Fruit fly (Drosophila melanogaster) whole organism, embryonic: ENCODE results near the gene Grip75.

Source experiments
- Adf1 ChIP-seq: fragments of 200-800 bp; sonication (Bioruptor generic); IDR thresholded peaks from 2 replicates; pipeline ENCODE4 v1.3.6; 2022; ENCODE audit warnings: missing biosample characterization, missing genetic modification characterization
- CG10979 ChIP-seq: fragments of 200-800 bp; sonication (Bioruptor generic); optimal IDR thresholded peaks from 2 replicates; lab custom pipeline; 2018; ENCODE audit warnings: missing biosample characterization, mild to moderate bottlenecking, missing genetic modification characterization, moderate library complexity
- CG11247 ChIP-seq: fragments of 200-800 bp; sonication (Bioruptor generic); IDR thresholded peaks from 2 replicates; pipeline ENCODE4 v1.3.6; 2022; ENCODE audit warnings: missing biosample characterization, missing genetic modification characterization
- CG13287 ChIP-seq: fragments of 200-800 bp; sonication (Bioruptor generic); IDR thresholded peaks from 2 replicates; pipeline ENCODE4 v1.3.6; 2022; ENCODE audit warnings: missing biosample characterization, missing genetic modification characterization; ENCODE audit not compliant: partially characterized antibody
- CG13296 ChIP-seq: fragments of 200-800 bp; sonication (Bioruptor generic); optimal IDR thresholded peaks from 3 replicates; lab custom pipeline; 2018; ENCODE audit warnings: missing biosample characterization, mild to moderate bottlenecking, missing genetic modification characterization
- CG17568 ChIP-seq: fragments of 200-800 bp; sonication (Bioruptor generic); optimal IDR thresholded peaks from 2 replicates; lab custom pipeline; 2018; ENCODE audit warnings: missing biosample characterization, mild to moderate bottlenecking, missing genetic modification characterization, moderate library complexity
- CG2116 ChIP-seq: fragments of 200-800 bp; sonication (Bioruptor generic); optimal IDR thresholded peaks from 3 replicates; lab custom pipeline; 2018; ENCODE audit warnings: missing biosample characterization, mild to moderate bottlenecking, missing genetic modification characterization
- CG2712 ChIP-seq: fragments of 200-800 bp; optimal IDR thresholded peaks from 3 replicates; lab custom pipeline; 2019; ENCODE audit warnings: missing biosample characterization, mild to moderate bottlenecking, missing genetic modification characterization, moderate library complexity
- CG30403 ChIP-seq: fragments of 200-800 bp; sonication (Bioruptor generic); optimal IDR thresholded peaks from 3 replicates; lab custom pipeline; 2016; ENCODE audit warnings: missing biosample characterization, missing genetic modification characterization
- CG30431 ChIP-seq: fragments of 200-800 bp; sonication (Bioruptor generic); optimal IDR thresholded peaks from 2 replicates; lab custom pipeline; 2017; ENCODE audit warnings: missing biosample characterization, missing genetic modification characterization
- CG31224 ChIP-seq: fragments of 200-800 bp; sonication (Bioruptor generic); IDR thresholded peaks from 2 replicates; pipeline ENCODE4 v1.3.6; 2022; ENCODE audit warnings: missing biosample characterization, missing genetic modification characterization
- CG31388 ChIP-seq: fragments of 200-800 bp; sonication (Bioruptor generic); optimal IDR thresholded peaks from 2 replicates; lab custom pipeline; 2016; ENCODE audit warnings: missing biosample characterization, missing genetic modification characterization
- CG32532 ChIP-seq: fragments of 200-800 bp; sonication (Bioruptor generic); IDR thresholded peaks from 2 replicates; pipeline ENCODE4 v1.3.6; 2022; ENCODE audit warnings: missing biosample characterization, missing genetic modification characterization
- CG3281 ChIP-seq: fragments of 200-800 bp; sonication (Bioruptor generic); optimal IDR thresholded peaks from 3 replicates; lab custom pipeline; 2017; ENCODE audit warnings: missing biosample characterization, mild to moderate bottlenecking, missing genetic modification characterization
- CG6175 ChIP-seq: fragments of 200-800 bp; sonication (Bioruptor generic); IDR thresholded peaks from 3 replicates; pipeline ENCODE4 v1.3.6; 2022; ENCODE audit warnings: missing biosample characterization, missing genetic modification characterization
- CG7786 ChIP-seq: fragments of 200-800 bp; sonication (Bioruptor generic); optimal IDR thresholded peaks from 2 replicates; lab custom pipeline; 2016; ENCODE audit warnings: missing biosample characterization, missing genetic modification characterization
- CG8089 ChIP-seq: fragments of 200-800 bp; sonication (Bioruptor generic); optimal IDR thresholded peaks from 3 replicates; lab custom pipeline; 2016; ENCODE audit warnings: missing biosample characterization, missing genetic modification characterization
- CG8944 ChIP-seq: fragments of 200-800 bp; sonication (Bioruptor generic); optimal IDR thresholded peaks from 3 replicates; lab custom pipeline; 2016; ENCODE audit warnings: missing biosample characterization, missing genetic modification characterization
- CG9727 ChIP-seq: fragments of 200-800 bp; sonication (Bioruptor generic); optimal IDR thresholded peaks from 3 replicates; lab custom pipeline; 2017; ENCODE audit warnings: missing biosample characterization, mild to moderate bottlenecking, missing genetic modification characterization
- CHES-1-like ChIP-seq: fragments of 200-800 bp; sonication (Bioruptor generic); optimal IDR thresholded peaks from 2 replicates; lab custom pipeline; 2016; ENCODE audit warnings: missing biosample characterization, missing genetic modification characterization
- D ChIP-seq, 2 experiments: fragments of 200-800 bp in 1 of 2; fragments of >200 bp in 1 of 2; sonication (Bioruptor generic) in 1 of 2; optimal IDR thresholded peaks; 2 replicates in 1 of 2; 3 replicates in 1 of 2; lab custom pipeline; 2017; ENCODE audit warnings: mild to moderate bottlenecking in 1 of 2, missing biosample characterization in 1 of 2, missing genetic modification characterization in 1 of 2, missing genetic modification reagents in 1 of 2
- D19A ChIP-seq: fragments of 200-800 bp; optimal IDR thresholded peaks from 3 replicates; lab custom pipeline; 2019; ENCODE audit warnings: missing biosample characterization, mild to moderate bottlenecking, missing genetic modification characterization, moderate library complexity
- Doc3 ChIP-seq: fragments of 200-800 bp; sonication (Bioruptor generic); IDR thresholded peaks from 3 replicates; pipeline ENCODE4 v1.3.6; 2022; ENCODE audit warnings: missing biosample characterization, missing genetic modification characterization; ENCODE audit not compliant: partially characterized antibody
- Ets65A ChIP-seq: fragments of 200-800 bp; sonication (Bioruptor generic); peaks from one replicate; lab custom pipeline; 2016; ENCODE audit warnings: missing biosample characterization, missing genetic modification characterization
- HLH3B ChIP-seq: fragments of 200-800 bp; sonication (Bioruptor generic); IDR thresholded peaks from 2 replicates; pipeline ENCODE4 v1.3.6; 2022; ENCODE audit warnings: missing biosample characterization, missing genetic modification characterization
- Hr3 ChIP-seq: fragments of 200-800 bp; sonication (Bioruptor generic); optimal IDR thresholded peaks from 3 replicates; lab custom pipeline; 2016; ENCODE audit warnings: missing biosample characterization, missing genetic modification characterization
- MBD-R2 ChIP-seq: fragments of 200-800 bp; sonication (Bioruptor generic); IDR thresholded peaks from 2 replicates; pipeline ENCODE4 v1.3.6; 2022; ENCODE audit warnings: missing biosample characterization, missing genetic modification characterization
- PHDP ChIP-seq: fragments of 200-800 bp; sonication (Bioruptor generic); optimal IDR thresholded peaks from 3 replicates; lab custom pipeline; 2018; ENCODE audit warnings: missing biosample characterization, mild to moderate bottlenecking, missing genetic modification characterization, moderate library complexity
- abd-A ChIP-seq: fragments of 200-800 bp; sonication (Bioruptor generic); optimal IDR thresholded peaks from 3 replicates; lab custom pipeline; 2019; ENCODE audit warnings: missing biosample characterization, mild to moderate bottlenecking, missing genetic modification characterization, moderate library complexity
- al ChIP-seq: fragments of 200-800 bp; sonication (Bioruptor generic); IDR thresholded peaks from 2 replicates; pipeline ENCODE4 v1.3.6; 2022; ENCODE audit warnings: missing biosample characterization, missing genetic modification characterization
- ap ChIP-seq: fragments of 200-800 bp; sonication (Bioruptor generic); IDR thresholded peaks from 2 replicates; pipeline ENCODE4 v1.3.6; 2022; ENCODE audit warnings: missing biosample characterization, missing genetic modification characterization
- ash1 ChIP-seq: fragments of 200-800 bp; sonication (Bioruptor generic); optimal IDR thresholded peaks from 2 replicates; lab custom pipeline; 2018; ENCODE audit warnings: missing biosample characterization, mild to moderate bottlenecking, missing genetic modification characterization
- ato ChIP-seq: fragments of 200-800 bp; sonication (Bioruptor generic); IDR thresholded peaks from 2 replicates; pipeline ENCODE4 v1.3.6; 2022; ENCODE audit warnings: missing biosample characterization, missing genetic modification characterization; ENCODE audit not compliant: partially characterized antibody
- cg ChIP-seq: fragments of 200-800 bp; sonication (Bioruptor generic); optimal IDR thresholded peaks from 3 replicates; lab custom pipeline; 2019; ENCODE audit warnings: missing biosample characterization, mild to moderate bottlenecking, missing genetic modification characterization, moderate library complexity
- dpn ChIP-seq, 2 experiments: fragments of 200-800 bp; sonication (Bioruptor generic); optimal IDR thresholded peaks; 3 replicates each; lab custom pipeline; 2016; ENCODE audit warnings: missing biosample characterization in 2 of 2, missing genetic modification characterization in 2 of 2
- ems ChIP-seq: fragments of 200-800 bp; sonication (Bioruptor generic); optimal IDR thresholded peaks from 3 replicates; lab custom pipeline; 2016; ENCODE audit warnings: missing biosample characterization, missing genetic modification characterization
- gce ChIP-seq: fragments of 200-800 bp; sonication (Bioruptor generic); IDR thresholded peaks from 3 replicates; pipeline ENCODE4 v1.3.6; 2022; ENCODE audit warnings: missing biosample characterization, missing genetic modification characterization
- her ChIP-seq: fragments of 200-800 bp; sonication (Bioruptor generic); optimal IDR thresholded peaks from 2 replicates; lab custom pipeline; 2016; ENCODE audit warnings: missing biosample characterization, missing genetic modification characterization
- mirr ChIP-seq: fragments of 200-800 bp; sonication (Bioruptor generic); optimal IDR thresholded peaks from 3 replicates; lab custom pipeline; 2018; ENCODE audit warnings: missing biosample characterization, mild to moderate bottlenecking, missing genetic modification characterization
- nom ChIP-seq: fragments of 200-800 bp; sonication (Bioruptor generic); optimal IDR thresholded peaks from 2 replicates; lab custom pipeline; 2017; ENCODE audit warnings: missing biosample characterization, missing genetic modification characterization, mild to moderate bottlenecking, moderate library complexity, missing genetic modification reagents
- odd ChIP-seq: fragments of 200-800 bp; sonication (Bioruptor generic); optimal IDR thresholded peaks from 2 replicates; lab custom pipeline; 2017; ENCODE audit warnings: missing biosample characterization, mild to moderate bottlenecking, missing genetic modification characterization
- org-1 ChIP-seq: fragments of 200-800 bp; sonication (Bioruptor generic); optimal IDR thresholded peaks from 2 replicates; lab custom pipeline; 2017; ENCODE audit warnings: missing biosample characterization, missing genetic modification characterization
- pan ChIP-seq, 4 experiments: fragments of >200 bp in 3 of 4; fragments of 200-800 bp in 1 of 4; sonication (Bioruptor generic) in 1 of 4; optimal IDR thresholded peaks in 3 of 4; IDR thresholded peaks in 1 of 4; 2 replicates each; pipeline versions ENCODE4 v1.3.6 to Lab custom; 2017 to 2022; ENCODE audit warnings: missing biosample characterization in 2 of 4, missing genetic modification characterization in 2 of 4, mixed read lengths in 1 of 4
- ranshi ChIP-seq: fragments of 200-800 bp; sonication (Bioruptor generic); IDR thresholded peaks from 2 replicates; pipeline ENCODE4 v1.3.6; 2022; ENCODE audit warnings: missing biosample characterization, missing genetic modification characterization
- rib ChIP-seq: fragments of 200-800 bp; sonication (Bioruptor generic); IDR thresholded peaks from 2 replicates; pipeline ENCODE4 v1.3.6; 2022; ENCODE audit warnings: missing biosample characterization, missing genetic modification characterization
- slp2 ChIP-seq: fragments of 200-800 bp; sonication (Bioruptor generic); optimal IDR thresholded peaks from 2 replicates; lab custom pipeline; 2016; ENCODE audit warnings: missing biosample characterization, missing genetic modification characterization
- ssp ChIP-seq: fragments of 200-800 bp; sonication (Bioruptor generic); IDR thresholded peaks from 2 replicates; pipeline ENCODE4 v1.3.6; 2022; ENCODE audit warnings: missing biosample characterization, missing genetic modification characterization
- stwl ChIP-seq: fragments of 200-800 bp; sonication (Bioruptor generic); optimal IDR thresholded peaks from 3 replicates; lab custom pipeline; 2018; ENCODE audit warnings: missing biosample characterization, mild to moderate bottlenecking, missing genetic modification characterization, moderate library complexity
- unpg ChIP-seq: fragments of 200-800 bp; sonication (Bioruptor generic); optimal IDR thresholded peaks from 3 replicates; lab custom pipeline; 2018; ENCODE audit warnings: missing biosample characterization, mild to moderate bottlenecking, missing genetic modification characterization, moderate library complexity
- zfh1 ChIP-seq: fragments of 200-800 bp; sonication (Bioruptor generic); IDR thresholded peaks from 3 replicates; pipeline ENCODE4 v1.3.6; 2022; ENCODE audit warnings: missing biosample characterization, missing genetic modification characterization

Gene Grip75

DNA sequence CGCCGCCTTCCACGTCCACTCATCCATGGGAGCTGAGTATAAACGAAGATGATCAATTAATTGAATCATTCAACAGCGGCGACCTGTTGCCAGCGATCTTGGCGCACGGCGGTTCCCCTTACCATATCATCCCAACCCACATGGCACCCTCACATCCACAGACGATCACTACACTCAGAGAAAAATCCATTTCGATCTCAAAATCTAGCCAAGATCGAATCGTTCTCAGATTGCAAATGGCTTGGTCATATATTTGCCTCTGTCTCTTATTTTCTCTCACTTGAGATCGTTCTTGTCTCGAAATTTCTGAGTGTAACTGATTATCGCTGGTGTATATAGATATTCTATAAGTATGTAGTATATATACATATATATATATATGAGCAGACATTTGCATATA, 14.7 kb upstream of the Grip75 start (continued):
- TF ChIP-seq CG7786 (GFP tag; lab: Kevin White, UChicago) = peak; percentile 42
- TF ChIP-seq stwl = no peak
- TF ChIP-seq CG32532 = peak; percentile 82
- TF ChIP-seq abd-A (tag; lab: Kevin White, UChicago) = no peak
- no peak for TF ChIP-seq pan (optimal IDR thresholded peaks at IDR 0.05; lab: Kevin White, UChicago)
- peak in 1 of 2 experiments; percentile 71 for TF ChIP-seq pan (GFP tag; optimal IDR thresholded peaks at IDR 0.05 in 1 of 2, IDR thresholded peaks at IDR 0.05 in 1 of 2)
- TF ChIP-seq D19A = peak; percentile 47
- TF ChIP-seq odd (GFP tag; lab: Kevin White, UChicago) = peak; percentile 11
- no peak for TF ChIP-seq CG6175 (GFP tag; lab: Robert Waterston, UW)
- TF ChIP-seq rib (GFP tag; lab: Robert Waterston, UW) = no peak
- peak; percentile 34; the same call in 1 of the 2 replicates for TF ChIP-seq Adf1
- TF ChIP-seq Doc3 = no peak
- TF ChIP-seq CG17568 (GFP tag; lab: Kevin White, UChicago) = peak; percentile 34
- no peak for TF ChIP-seq CG13287 (GFP tag; lab: Robert Waterston, UW)
- peak; percentile 55; the same call in 1 of the 2 replicates for TF ChIP-seq CG11247 (GFP tag; lab: Robert Waterston, UW)
- peak; percentile 29; the same call in 1 of the 2 replicates for TF ChIP-seq ssp (GFP tag; lab: Robert Waterston, UW)
- no peak for TF ChIP-seq D (optimal IDR thresholded peaks at IDR 0.05; lab: Kevin White, UChicago)
- TF ChIP-seq D (GFP tag; optimal IDR thresholded peaks at IDR 0.05; lab: Kevin White, UChicago) = peak; percentile 26
- no peak for TF ChIP-seq ap
- TF ChIP-seq CG13296 (GFP tag; lab: Kevin White, UChicago) = peak; percentile 52
- TF ChIP-seq CG30403 (GFP tag; lab: Kevin White, UChicago) = peak; percentile 59
- no peak for TF ChIP-seq CG31388
- TF ChIP-seq CG10979 (tag; lab: Kevin White, UChicago) = peak; percentile 44
- TF ChIP-seq org-1 (GFP tag; lab: Kevin White, UChicago) = peak; percentile 20
- no peak for TF ChIP-seq MBD-R2 (GFP tag; lab: Robert Waterston, UW)
- peak; percentile 70 for TF ChIP-seq CG2712 (tag; lab: Kevin White, UChicago)
- TF ChIP-seq ranshi (GFP tag; lab: Robert Waterston, UW) = peak; percentile 58; the same call in 1 of the 2 replicates
- peak; percentile 44; the same call in 1 of the 2 replicates for TF ChIP-seq CG31224 (GFP tag; lab: Robert Waterston, UW)
- TF ChIP-seq cg (GFP tag; lab: Kevin White, UChicago) = no peak
- TF ChIP-seq ems = peak; percentile 36
- TF ChIP-seq Ets65A = peak; percentile 93
- TF ChIP-seq mirr (GFP tag; lab: Kevin White, UChicago) = peak; percentile 30
- no peak for TF ChIP-seq CG2116 (GFP tag; lab: Kevin White, UChicago)
- peak; percentile 18 to 71 for TF ChIP-seq dpn (GFP tag; optimal IDR thresholded peaks at IDR 0.05; lab: Kevin White, UChicago)
- no peak for TF ChIP-seq nom
- no peak for TF ChIP-seq ash1
- peak; percentile 65 for TF ChIP-seq unpg
- TF ChIP-seq gce (GFP tag; lab: Robert Waterston, UW) = peak; percentile 45; the same call in 1 of the 3 replicates
- TF ChIP-seq al (GFP tag; lab: Robert Waterston, UW) = peak; percentile 57
- TF ChIP-seq CG8944 = peak; percentile 8
- TF ChIP-seq CG30431 (GFP tag; lab: Kevin White, UChicago) = peak; percentile 8
- peak; percentile 9 for TF ChIP-seq Hr3 (GFP tag; lab: Kevin White, UChicago)
- peak; percentile 75 for TF ChIP-seq HLH3B (GFP tag; lab: Robert Waterston, UW)
- peak; percentile 59 for TF ChIP-seq PHDP (tag; lab: Kevin White, UChicago)
- peak; percentile 26 for TF ChIP-seq CG9727 (GFP tag; lab: Kevin White, UChicago)
- no peak for TF ChIP-seq CG8089 (GFP tag; lab: Kevin White, UChicago)
- TF ChIP-seq zfh1 (GFP tag; lab: Robert Waterston, UW) = peak; percentile 76
- TF ChIP-seq her (GFP tag; lab: Kevin White, UChicago) = peak; percentile 18
- TF ChIP-seq CHES-1-like (GFP tag; lab: Kevin White, UChicago) = no peak
- TF ChIP-seq slp2 = no peak
- no peak for TF ChIP-seq ato (GFP tag; lab: Robert Waterston, UW)
- TF ChIP-seq CG3281 (GFP tag; lab: Kevin White, UChicago) = peak; percentile 43
